Worm (Caenorhabditis elegans) whole organism, L3 larva: ENCODE measurements around the gene cla-1.

Source experiments
- R02D3.7 ChIP-seq: fragments of 150-350 bp; optimal IDR thresholded peaks from 2 replicates; lab custom pipeline; 2014; ENCODE audit warnings: missing biosample characterization, missing genetic modification characterization
- ZK546.5 ChIP-seq: sonication (generic microtip); optimal IDR thresholded peaks from 2 replicates; lab custom pipeline; 2017; ENCODE audit warnings: missing biosample characterization, missing genetic modification characterization
- aly-2 ChIP-seq: fragments of 150-350 bp; optimal IDR thresholded peaks from 2 replicates; lab custom pipeline; 2014; ENCODE audit warnings: missing biosample characterization, missing genetic modification characterization
- ama-1 ChIP-seq: fragments of 150-350 bp; optimal IDR thresholded peaks from 2 replicates; lab custom pipeline; 2018
- ceh-16 ChIP-seq: sonication (generic microtip); optimal IDR thresholded peaks from 2 replicates; lab custom pipeline; 2017; ENCODE audit warnings: missing biosample characterization, missing genetic modification characterization
- ceh-28 ChIP-seq: fragments of 150-350 bp; optimal IDR thresholded peaks from 2 replicates; lab custom pipeline; 2014; ENCODE audit warnings: missing biosample characterization, missing genetic modification reagents, missing genetic modification characterization
- ceh-82 ChIP-seq: fragments of 150-350 bp; optimal IDR thresholded peaks from 2 replicates; lab custom pipeline; 2014; ENCODE audit warnings: missing biosample characterization, missing genetic modification characterization
- ceh-9 ChIP-seq: sonication (generic microtip); optimal IDR thresholded peaks from 2 replicates; lab custom pipeline; 2018; ENCODE audit warnings: missing biosample characterization, missing genetic modification characterization
- daf-12 ChIP-seq: fragments of 150-350 bp; optimal IDR thresholded peaks from 2 replicates; lab custom pipeline; 2014; ENCODE audit warnings: missing biosample characterization, missing genetic modification reagents, missing genetic modification characterization
- egl-5 ChIP-seq: fragments of 150-350 bp; optimal IDR thresholded peaks from 2 replicates; lab custom pipeline; 2017; ENCODE audit warnings: missing biosample characterization, missing genetic modification reagents, missing genetic modification characterization, inconsistent platforms
- elt-1 ChIP-seq: fragments of 150-350 bp; optimal IDR thresholded peaks from 2 replicates; lab custom pipeline; 2014; ENCODE audit warnings: missing biosample characterization, missing genetic modification characterization
- elt-2 ChIP-seq: sonication (generic microtip); optimal IDR thresholded peaks from 2 replicates; lab custom pipeline; 2016; ENCODE audit warnings: missing genetic modification reagents, mild to moderate bottlenecking, missing genetic modification characterization, missing compliant biosample characterization
- elt-3 ChIP-seq, 3 experiments: fragments of 150-350 bp in 1 of 3; sonication (generic microtip) in 2 of 3; optimal IDR thresholded peaks; 2 replicates in 2 of 3; 4 replicates in 1 of 3; lab custom pipeline; 2014 to 2017; ENCODE audit warnings: missing biosample characterization in 3 of 3, missing genetic modification characterization in 3 of 3
- fkh-10 ChIP-seq: sonication (generic microtip); optimal IDR thresholded peaks from 2 replicates; lab custom pipeline; 2017; ENCODE audit warnings: missing biosample characterization, missing genetic modification reagents, missing genetic modification characterization
- fkh-2 ChIP-seq: fragments of 150-350 bp; optimal IDR thresholded peaks from 2 replicates; lab custom pipeline; 2014; ENCODE audit warnings: missing biosample characterization, missing genetic modification reagents, missing genetic modification characterization
- fos-1 ChIP-seq: fragments of 150-350 bp; optimal IDR thresholded peaks from 2 replicates; lab custom pipeline; 2014; ENCODE audit warnings: missing biosample characterization, missing genetic modification characterization
- hmg-11 ChIP-seq: sonication (generic microtip); optimal IDR thresholded peaks from 2 replicates; lab custom pipeline; 2016; ENCODE audit warnings: missing genetic modification characterization, missing compliant biosample characterization
- jun-1 ChIP-seq: fragments of 150-350 bp; optimal IDR thresholded peaks from 2 replicates; lab custom pipeline; 2014; ENCODE audit warnings: missing biosample characterization, missing genetic modification reagents, missing genetic modification characterization
- lin-15B ChIP-seq: fragments of 150-350 bp; optimal IDR thresholded peaks from 2 replicates; lab custom pipeline; 2014; ENCODE audit warnings: missing biosample characterization, missing genetic modification characterization
- lin-39 ChIP-seq: fragments of 150-350 bp; optimal IDR thresholded peaks from 2 replicates; lab custom pipeline; 2018; ENCODE audit warnings: missing biosample characterization, missing genetic modification reagents, missing genetic modification characterization
- lsy-12 ChIP-seq: sonication (generic microtip); optimal IDR thresholded peaks from 2 replicates; lab custom pipeline; 2016; ENCODE audit warnings: mild to moderate bottlenecking, missing genetic modification characterization, missing compliant biosample characterization
- mdl-1 ChIP-seq: fragments of 150-350 bp; optimal IDR thresholded peaks from 2 replicates; lab custom pipeline; 2014; ENCODE audit warnings: missing biosample characterization, missing genetic modification characterization
- mml-1 ChIP-seq: fragments of 150-350 bp; sonication (generic microtip); optimal IDR thresholded peaks from 3 replicates; lab custom pipeline; 2014; ENCODE audit warnings: missing biosample characterization, missing genetic modification characterization
- nfya-1 ChIP-seq: sonication (generic microtip); optimal IDR thresholded peaks from 2 replicates; lab custom pipeline; 2017; ENCODE audit warnings: missing genetic modification characterization, mild to moderate bottlenecking, missing compliant biosample characterization, antibody characterized with exemption, moderate library complexity; ENCODE audit not compliant: insufficient read depth
- nhr-11 ChIP-seq: fragments of 150-350 bp; optimal IDR thresholded peaks from 2 replicates; lab custom pipeline; 2014; ENCODE audit warnings: missing biosample characterization, missing genetic modification characterization
- nhr-12 ChIP-seq: fragments of 150-350 bp; optimal IDR thresholded peaks from 2 replicates; lab custom pipeline; 2014; ENCODE audit warnings: missing biosample characterization, missing genetic modification characterization
- nhr-23 ChIP-seq: fragments of 150-350 bp; optimal IDR thresholded peaks from 2 replicates; lab custom pipeline; 2014; ENCODE audit warnings: missing biosample characterization, missing genetic modification reagents, missing genetic modification characterization
- nhr-237 ChIP-seq: fragments of 150-350 bp; optimal IDR thresholded peaks from 2 replicates; lab custom pipeline; 2014; ENCODE audit warnings: missing biosample characterization, missing genetic modification characterization
- nhr-25 ChIP-seq: sonication (generic microtip); optimal IDR thresholded peaks from 2 replicates; lab custom pipeline; 2017; ENCODE audit warnings: missing biosample characterization, missing genetic modification characterization
- nhr-28 ChIP-seq: fragments of 150-350 bp; optimal IDR thresholded peaks from 2 replicates; lab custom pipeline; 2014; ENCODE audit warnings: missing biosample characterization, missing genetic modification characterization
- nhr-43 ChIP-seq: sonication (generic microtip); optimal IDR thresholded peaks from 2 replicates; lab custom pipeline; 2016; ENCODE audit warnings: mild to moderate bottlenecking, missing genetic modification characterization, missing compliant biosample characterization; ENCODE audit not compliant: poor library complexity, severe bottlenecking
- nhr-76 ChIP-seq: fragments of 150-350 bp; sonication (generic microtip); optimal IDR thresholded peaks from 5 replicates; lab custom pipeline; 2014; ENCODE audit warnings: missing biosample characterization, missing genetic modification characterization
- nhr-77 ChIP-seq: fragments of 150-350 bp; optimal IDR thresholded peaks from 2 replicates; lab custom pipeline; 2014; ENCODE audit warnings: missing biosample characterization, missing genetic modification characterization
- pha-4 ChIP-seq: fragments of 150-350 bp; optimal IDR thresholded peaks from 2 replicates; lab custom pipeline; 2014; ENCODE audit warnings: missing biosample characterization, missing genetic modification reagents, missing genetic modification characterization
- pqm-1 ChIP-seq: fragments of 150-350 bp; optimal IDR thresholded peaks from 2 replicates; lab custom pipeline; 2017; ENCODE audit warnings: missing biosample characterization, missing genetic modification characterization, inconsistent platforms
- sea-2 ChIP-seq: fragments of 150-350 bp; sonication (generic microtip); optimal IDR thresholded peaks from 4 replicates; lab custom pipeline; 2014; ENCODE audit warnings: missing biosample characterization, missing genetic modification reagents, missing genetic modification characterization
- skn-1 ChIP-seq: fragments of 150-350 bp; optimal IDR thresholded peaks from 2 replicates; lab custom pipeline; 2014; ENCODE audit warnings: missing biosample characterization, missing genetic modification characterization
- snpc-4 ChIP-seq: fragments of 150-350 bp; optimal IDR thresholded peaks from 2 replicates; lab custom pipeline; 2014; ENCODE audit warnings: missing biosample characterization, missing genetic modification characterization
- tbx-2 ChIP-seq: sonication (generic microtip); optimal IDR thresholded peaks from 2 replicates; lab custom pipeline; 2016; ENCODE audit warnings: mild to moderate bottlenecking, missing genetic modification characterization, missing compliant biosample characterization
- unc-39 ChIP-seq: sonication (generic microtip); optimal IDR thresholded peaks from 4 replicates; lab custom pipeline; 2017; ENCODE audit warnings: missing biosample characterization, missing genetic modification characterization
- zag-1 ChIP-seq: fragments of 150-350 bp; optimal IDR thresholded peaks from 2 replicates; lab custom pipeline; 2014; ENCODE audit warnings: missing biosample characterization, missing genetic modification characterization
- ztf-4 ChIP-seq: fragments of 150-350 bp; optimal IDR thresholded peaks from 2 replicates; lab custom pipeline; 2014; ENCODE audit warnings: missing biosample characterization, missing genetic modification characterization

The cla-1 gene

DNA sequence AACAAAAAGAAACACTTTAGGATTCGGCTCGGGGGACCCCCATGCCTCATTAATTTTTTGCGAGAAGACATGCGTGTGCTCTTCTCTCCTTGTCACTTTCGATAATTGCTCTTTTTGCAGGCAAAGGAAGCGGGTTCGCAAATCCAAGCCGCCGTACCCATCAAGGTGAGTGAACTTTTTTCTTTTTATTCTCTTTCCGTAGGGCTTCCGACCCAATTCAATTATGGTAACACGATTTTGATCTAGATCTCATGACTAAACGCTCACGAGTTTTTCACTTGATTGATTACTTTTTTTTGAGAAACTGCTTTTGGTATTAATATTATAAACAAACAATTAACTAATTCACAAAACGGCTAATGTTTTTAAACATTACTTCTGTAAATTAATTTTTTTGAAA is 23.8 kb downstream of the cla-1 start:
- TF ChIP-seq tbx-2 (tag; lab: Kevin White, UChicago), result no peak
- no peak for TF ChIP-seq ceh-82 (tag; lab: Kevin White, UChicago)
- TF ChIP-seq skn-1 (tag; lab: Kevin White, UChicago), result no peak
- TF ChIP-seq R02D3.7 (tag; lab: Kevin White, UChicago), result no peak

- no peak for TF ChIP-seq nhr-76
- no peak for TF ChIP-seq ZK546.5
- no peak for TF ChIP-seq lin-15B (tag; lab: Kevin White, UChicago)
- no peak for TF ChIP-seq zag-1 (tag; lab: Kevin White, UChicago)
- TF ChIP-seq daf-12, result no peak
- TF ChIP-seq sea-2 (GFP tag; lab: Kevin White, UChicago), result no peak
- TF ChIP-seq fos-1, result no peak
- TF ChIP-seq ceh-9, result no peak
- no peak for TF ChIP-seq nhr-12 (tag; lab: Kevin White, UChicago)
- no peak for TF ChIP-seq elt-1 (tag; lab: Kevin White, UChicago)
- TF ChIP-seq ceh-28, result no peak
- no peak for TF ChIP-seq lsy-12 (tag; lab: Kevin White, UChicago)
- no peak for TF ChIP-seq nhr-237 (tag; lab: Kevin White, UChicago)
- no peak for TF ChIP-seq ama-1
- no peak for TF ChIP-seq nhr-23 (tag; lab: Kevin White, UChicago)
- TF ChIP-seq lin-39, result peak; percentile 69
- no peak for TF ChIP-seq fkh-2
- TF ChIP-seq elt-2 (tag; lab: Kevin White, UChicago), result no peak
- no peak for TF ChIP-seq mdl-1
- no peak for TF ChIP-seq mml-1
- TF ChIP-seq nhr-11 (tag; lab: Kevin White, UChicago), result no peak
- peak; percentile 14 for TF ChIP-seq hmg-11 (tag; lab: Kevin White, UChicago)
- TF ChIP-seq R02D3.7 (tag; lab: Kevin White, UChicago), result no peak
- no peak for TF ChIP-seq nhr-25 (tag; lab: Kevin White, UChicago)
- TF ChIP-seq skn-1 (tag; lab: Kevin White, UChicago), result no peak
- no peak for TF ChIP-seq unc-39 (tag; lab: Kevin White, UChicago)
- no peak for TF ChIP-seq egl-5
- TF ChIP-seq nhr-28 (tag; lab: Kevin White, UChicago), result no peak
- TF ChIP-seq fkh-10 (GFP tag; lab: Kevin White, UChicago), result peak; percentile 52
- TF ChIP-seq jun-1 (tag; lab: Kevin White, UChicago), result no peak
- no peak for TF ChIP-seq nhr-43 (tag; lab: Kevin White, UChicago)
- no peak for TF ChIP-seq ceh-82 (tag; lab: Kevin White, UChicago)
- no peak for TF ChIP-seq pha-4 (tag; lab: Kevin White, UChicago)
- TF ChIP-seq pqm-1, result no peak
- peak; percentile 21 for TF ChIP-seq snpc-4
- no peak for TF ChIP-seq nhr-77 (tag; lab: Kevin White, UChicago)
- peak; percentile 51 for TF ChIP-seq nfya-1 (tag; lab: Kevin White, UChicago)
- TF ChIP-seq ceh-16, result no peak
These were observed 30.5 kb downstream of the cla-1 start for ce11 chrIV:7619261-7619660.

ce11 chrIV:7620450-7620849 is 31.7 kb downstream of the cla-1 start:
- TF ChIP-seq elt-3 (tag; optimal IDR thresholded peaks at IDR 0.05; lab: Kevin White, UChicago), result no peak
- no peak for TF ChIP-seq skn-1 (tag; lab: Kevin White, UChicago)
- TF ChIP-seq ceh-82 (tag; lab: Kevin White, UChicago), result no peak
- TF ChIP-seq aly-2, result no peak
- TF ChIP-seq nfya-1 (tag; lab: Kevin White, UChicago), result peak; percentile 40

DNA sequence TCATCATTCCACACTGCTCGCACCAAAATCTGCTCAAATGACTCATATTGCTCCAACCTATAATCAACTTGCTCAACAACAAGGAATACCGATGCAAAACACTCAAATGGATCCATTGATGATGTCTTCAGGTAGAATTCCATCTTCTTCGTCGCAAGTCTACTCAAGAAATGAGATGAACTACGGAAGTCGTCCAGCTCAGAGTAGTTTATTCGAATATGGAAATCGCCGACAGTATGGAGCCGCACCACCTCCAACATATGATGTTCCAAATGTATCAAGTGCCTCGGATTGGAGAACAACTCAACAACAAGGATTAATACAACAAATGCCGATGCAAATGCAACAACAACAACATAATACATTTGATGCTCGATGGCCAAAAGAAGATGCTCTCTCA is 34.3 kb downstream of the cla-1 start:
- TF ChIP-seq nhr-43 (tag; lab: Kevin White, UChicago), result no peak
- no peak for TF ChIP-seq ceh-82 (tag; lab: Kevin White, UChicago)
- no peak for TF ChIP-seq ceh-16
- TF ChIP-seq mml-1, result no peak
- TF ChIP-seq ztf-4, result no peak
- no peak for TF ChIP-seq tbx-2 (tag; lab: Kevin White, UChicago)
- no peak for TF ChIP-seq lin-15B (tag; lab: Kevin White, UChicago)
- no peak for TF ChIP-seq daf-12
- no peak for TF ChIP-seq pqm-1
